Fruit fly (Drosophila melanogaster): ENCODE data around the gene CG3557.

The CG3557 gene

dm6 chr2L:2420490-2420889, 34.9 kb upstream of the CG3557 start, which contains the start of gene CG9886 (continued):
- TF ChIP-seq CG5245 (GFP tag; optimal IDR thresholded peaks at IDR 0.05) (peak; percentile 26), CG11695 (GFP tag; IDR thresholded peaks at IDR 0.05) (0 out of 3 replicates have a peak, but pooled peaks have one; percentile 63), Med (GFP tag) (peak; percentile 72), CG12744 (GFP tag; optimal IDR thresholded peaks at IDR 0.05) (peak; percentile 16), CG15011 (GFP tag; optimal IDR thresholded peaks at IDR 0.05) (peak; percentile 6), Stat92E (GFP tag; optimal IDR thresholded peaks at IDR 0.05) (peak in 1 of 3 experiments; percentile 48), CG43689 (GFP tag; IDR thresholded peaks at IDR 0.05) (no peak), CG10979 (tag; optimal IDR thresholded peaks at IDR 0.05) (peak; percentile 68), gem (tag; optimal IDR thresholded peaks at IDR 0.05) (peak; percentile 87), grau (tag; optimal IDR thresholded peaks at IDR 0.05) (peak; percentile 74), Oaz (GFP tag; IDR thresholded peaks at IDR 0.05) (no peak), Doc3 (GFP tag; IDR thresholded peaks at IDR 0.05; ENCODE audit: partially characterized antibody) (no peak), Dp (GFP tag; optimal IDR thresholded peaks at IDR 0.05) (peak; percentile 70), Aef1 (GFP tag; IDR thresholded peaks at IDR 0.05) (no peak), NC2α (GFP tag; optimal IDR thresholded peaks at IDR 0.05) (peak; percentile 3), chif (GFP tag; optimal IDR thresholded peaks at IDR 0.05) (peak in 1 of 2 experiments; percentile 38), CG4282 (GFP tag; optimal IDR thresholded peaks at IDR 0.05) (no peak), CTCF (GFP tag; optimal IDR thresholded peaks at IDR 0.05) (peak; percentile 59), CG6765 (GFP tag; optimal IDR thresholded peaks at IDR 0.05) (peak; percentile 41), hb (GFP tag; IDR thresholded peaks at IDR 0.05; ENCODE audit: partially characterized antibody) (no peak), insv (GFP tag; optimal IDR thresholded peaks at IDR 0.05) (no peak), Dad (GFP tag; optimal IDR thresholded peaks at IDR 0.05) (no peak), tup (GFP tag; optimal IDR thresholded peaks at IDR 0.05) (peak; percentile 15), tll (GFP tag; optimal IDR thresholded peaks at IDR 0.05) (peak in 1 of 2 experiments; percentile 6), CG10321 (GFP tag; IDR thresholded peaks at IDR 0.05) (no peak), toy (GFP tag; IDR thresholded peaks at IDR 0.05) (no peak), pan (optimal IDR thresholded peaks at IDR 0.05) (no peak), pan (GFP tag; optimal IDR thresholded peaks at IDR 0.05 in 1 of 2, IDR thresholded peaks at IDR 0.05 in 1 of 2) (peak in 1 of 2 experiments; percentile 78), CG17186 (GFP tag; optimal IDR thresholded peaks at IDR 0.05) (peak; percentile 6), sisA (GFP tag; IDR thresholded peaks at IDR 0.05) (no peak), CoRest (tag; optimal IDR thresholded peaks at IDR 0.05) (peak; percentile 82), CG11398 (GFP tag; optimal IDR thresholded peaks at IDR 0.05) (no peak), Sin3A (optimal IDR thresholded peaks at IDR 0.05) (no peak), CG2889 (GFP tag; IDR thresholded peaks at IDR 0.05) (no peak), Mrtf (GFP tag; IDR thresholded peaks at IDR 0.05) (no peak), amos (GFP tag; IDR thresholded peaks at IDR 0.05; ENCODE audit: partially characterized antibody) (no peak), CG1024 (GFP tag; IDR thresholded peaks at IDR 0.05) (no peak), exex (tag; optimal IDR thresholded peaks at IDR 0.05) (peak; percentile 10), CG1233 (GFP tag; optimal IDR thresholded peaks at IDR 0.05) (peak; percentile 27), CG4404 (GFP tag; IDR thresholded peaks at IDR 0.05) (no peak), Nf-YC (tag; optimal IDR thresholded peaks at IDR 0.05) (peak; percentile 60), Six4 (GFP tag; optimal IDR thresholded peaks at IDR 0.05) (peak; percentile 48), kni (GFP tag; optimal IDR thresholded peaks at IDR 0.05) (no peak), cato (GFP tag; optimal IDR thresholded peaks at IDR 0.05; ENCODE audit: borderline replicate concordance) (no peak), CG6689 (GFP tag; IDR thresholded peaks at IDR 0.05) (peak; percentile 43; the same call in 1 of the 2 replicates), E2f2 (GFP tag; IDR thresholded peaks at IDR 0.05) (peak; percentile 78), CG17328 (GFP tag; IDR thresholded peaks at IDR 0.05) (peak; percentile 60), CG31441 (GFP tag; IDR thresholded peaks at IDR 0.05) (peak; percentile 84), Dref (GFP tag; IDR thresholded peaks at IDR 0.05) (no peak), CG11560 (tag; IDR thresholded peaks at IDR 0.05) (no peak), Hsf (GFP tag; optimal IDR thresholded peaks at IDR 0.05) (peak; percentile 56), Gug (GFP tag; IDR thresholded peaks at IDR 0.05) (no peak)

All from whole organism, embryonic.